Fruit fly (Drosophila melanogaster): ENCODE data around the gene CG4199.

Gene CG4199

DNA sequence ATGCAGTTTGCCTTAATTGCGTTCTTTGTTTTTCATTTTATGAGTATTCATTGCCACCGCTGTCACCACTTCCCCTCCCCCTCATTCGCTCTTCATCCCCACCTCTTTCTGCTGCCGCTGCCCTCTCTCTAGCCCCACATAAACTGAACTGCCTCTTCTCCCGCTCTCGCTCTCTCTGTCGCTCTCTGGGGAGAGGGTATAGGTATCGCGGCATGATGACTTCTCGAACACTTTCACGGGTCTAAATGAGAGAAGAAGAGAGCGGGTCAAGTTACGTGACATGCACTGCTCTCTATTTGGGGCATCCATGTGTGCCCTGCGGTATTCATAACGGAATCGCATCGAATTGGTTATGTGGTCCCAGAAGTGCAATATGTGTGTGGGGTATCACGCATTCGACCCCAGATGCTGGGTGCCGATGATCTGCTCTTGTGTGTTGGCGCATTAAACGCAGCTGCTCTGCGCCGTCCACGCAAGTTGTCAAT is 10.4 kb upstream of the CG4199 start (continued):
- TF ChIP-seq kni (GFP tag; optimal IDR thresholded peaks at IDR 0.05) (peak; percentile 85), CG8290 (GFP tag; optimal IDR thresholded peaks at IDR 0.05) (no peak), CG8290 (tag; optimal IDR thresholded peaks at IDR 0.05) (peak; percentile 11 to 96), Hand (GFP tag; optimal IDR thresholded peaks at IDR 0.05) (peak; percentile 10), Nf-YA (GFP tag; IDR thresholded peaks at IDR 0.05) (peak; percentile 68), CG7271 (tag; optimal IDR thresholded peaks at IDR 0.05) (peak; percentile 9), hkb (optimal IDR thresholded peaks at IDR 0.05) (no peak), hkb (GFP tag; IDR thresholded peaks at IDR 0.05) (peak; percentile 91), CG12219 (GFP tag; optimal IDR thresholded peaks at IDR 0.05) (peak; percentile 80), mld (GFP tag; IDR thresholded peaks at IDR 0.05; ENCODE audit: partially characterized antibody) (no peak), bab2 (GFP tag; optimal IDR thresholded peaks at IDR 0.05) (peak; percentile 88), Blimp-1 (GFP tag; optimal IDR thresholded peaks at IDR 0.05) (peak; percentile 84), CG13424 (tag; optimal IDR thresholded peaks at IDR 0.05) (peak; percentile 73), repo (GFP tag; optimal IDR thresholded peaks at IDR 0.05) (peak; percentile 69), CG11093 (GFP tag; IDR thresholded peaks at IDR 0.05) (peak; percentile 74), CG8281 (tag; optimal IDR thresholded peaks at IDR 0.05) (peak; percentile 66), NfI (GFP tag; optimal IDR thresholded peaks at IDR 0.05) (peak; percentile 78), Hsf (GFP tag; optimal IDR thresholded peaks at IDR 0.05) (peak; percentile 76), danr (GFP tag; IDR thresholded peaks at IDR 0.05) (peak; percentile 55; the same call in 1 of the 2 replicates), CG1647 (GFP tag; optimal IDR thresholded peaks at IDR 0.05) (peak; percentile 66), mirr (GFP tag; optimal IDR thresholded peaks at IDR 0.05) (no peak), CG34422 (GFP tag; IDR thresholded peaks at IDR 0.05) (peak; percentile 89), CG7372 (GFP tag; IDR thresholded peaks at IDR 0.05) (peak; percentile 58), oc (tag; optimal IDR thresholded peaks at IDR 0.05) (peak; percentile 84), CG33557 (GFP tag; optimal IDR thresholded peaks at IDR 0.05) (peak; percentile 63), CG5953 (GFP tag; IDR thresholded peaks at IDR 0.05) (peak; percentile 74), CG17186 (GFP tag; optimal IDR thresholded peaks at IDR 0.05) (peak; percentile 57), ATbp (GFP tag; optimal IDR thresholded peaks at IDR 0.05) (peak; percentile 84), dimm (GFP tag; IDR thresholded peaks at IDR 0.05) (peak; percentile 55), Sox102F (GFP tag; optimal IDR thresholded peaks at IDR 0.05) (peak; percentile 87), tin (GFP tag; optimal IDR thresholded peaks at IDR 0.05) (peak; percentile 82), CG4617 (GFP tag; optimal IDR thresholded peaks at IDR 0.05; ENCODE audit: borderline replicate concordance) (peak; percentile 74), Lpt (GFP tag; optimal IDR thresholded peaks at IDR 0.05) (no peak), tx (GFP tag; optimal IDR thresholded peaks at IDR 0.05) (peak; percentile 81), Tbp (GFP tag; optimal IDR thresholded peaks at IDR 0.05) (no peak), dmrt99B (tag; optimal IDR thresholded peaks at IDR 0.05) (peak; percentile 86), Myb (GFP tag; optimal IDR thresholded peaks at IDR 0.05) (peak; percentile 68), CoRest (tag; optimal IDR thresholded peaks at IDR 0.05) (peak; percentile 78), hb (GFP tag; IDR thresholded peaks at IDR 0.05; ENCODE audit: partially characterized antibody) (no peak), az2 (GFP tag; optimal IDR thresholded peaks at IDR 0.05) (peak; percentile 82), shn (GFP tag; optimal IDR thresholded peaks at IDR 0.05) (peak; percentile 81), Dbx (GFP tag; IDR thresholded peaks at IDR 0.05) (peak; percentile 69; the same call in 1 of the 3 replicates), CG7839 (tag; optimal IDR thresholded peaks at IDR 0.05) (peak; percentile 82), tup (GFP tag; optimal IDR thresholded peaks at IDR 0.05) (peak; percentile 31), zen2 (GFP tag; IDR thresholded peaks at IDR 0.05; ENCODE audit: partially characterized antibody) (peak; percentile 54; the same call in 1 of the 3 replicates), Poxn (GFP tag; IDR thresholded peaks at IDR 0.05) (peak; percentile 38; the same call in 1 of the 2 replicates), ewg (GFP tag; optimal IDR thresholded peaks at IDR 0.05) (peak; percentile 59), odd (GFP tag; optimal IDR thresholded peaks at IDR 0.05) (peak; percentile 63), CG6654 (GFP tag; optimal IDR thresholded peaks at IDR 0.05) (peak; percentile 41), Taf1 (GFP tag; IDR thresholded peaks at IDR 0.05) (no peak)

Measured in whole organism, embryonic.